Fruit fly (Drosophila melanogaster): ENCODE results near the gene r-cup.
A peak's percentile ranks its signal among the peaks of the same experiment; 100 is the strongest.

Gene r-cup

dm6 chrX:20984386-20984785 lies 41.3 kb downstream of the r-cup start, which contains the start of gene CG11666:
CG11666 (plus strand) TSS chrX:20984686.
- no peak for TF ChIP-seq CG6808 (GFP tag; optimal IDR thresholded peaks at IDR 0.05)
- TF ChIP-seq salr (GFP tag; optimal IDR thresholded peaks at IDR 0.05): no peak
- no peak for TF ChIP-seq Sox15 (GFP tag; optimal IDR thresholded peaks at IDR 0.05)
- no peak for TF ChIP-seq Hr38 (GFP tag; optimal IDR thresholded peaks at IDR 0.05)
- TF ChIP-seq Smox (GFP tag; optimal IDR thresholded peaks at IDR 0.05): no peak

dm6 chrX:20977986-20978385 lies 47.7 kb downstream of the r-cup start, which contains the start of gene CG44426:
CG44426 (plus strand) TSS chrX:20978286.
- TF ChIP-seq Lpt (GFP tag; optimal IDR thresholded peaks at IDR 0.05): no peak
- no peak for TF ChIP-seq Smox (GFP tag; optimal IDR thresholded peaks at IDR 0.05)
- peak; percentile 39 for TF ChIP-seq svp (GFP tag)
- TF ChIP-seq Eip75B (GFP tag; optimal IDR thresholded peaks at IDR 0.05): no peak
- no peak for TF ChIP-seq CG6808 (GFP tag; optimal IDR thresholded peaks at IDR 0.05)
- TF ChIP-seq CG3032 (tag; optimal IDR thresholded peaks at IDR 0.05): no peak
- no peak for TF ChIP-seq esn (GFP tag; optimal IDR thresholded peaks at IDR 0.05)
- no peak for TF ChIP-seq Hr38 (GFP tag; optimal IDR thresholded peaks at IDR 0.05)

All from whole organism, prepupa.